Fruit fly (Drosophila melanogaster) whole organism, embryonic: ENCODE measurements around the gene CG12256.

Experiments
- CG12659 ChIP-seq: fragments of 200-800 bp; sonication (Bioruptor generic); optimal IDR thresholded peaks from 3 replicates; lab custom pipeline; 2017; ENCODE audit warnings: mild to moderate bottlenecking, missing biosample characterization, missing genetic modification reagents, missing genetic modification characterization
- CG15514 ChIP-seq: fragments of 200-800 bp; sonication (Bioruptor generic); optimal IDR thresholded peaks from 3 replicates; lab custom pipeline; 2017; ENCODE audit warnings: missing biosample characterization, missing genetic modification characterization, mild to moderate bottlenecking, moderate library complexity, missing genetic modification reagents
- CG3065 ChIP-seq: fragments of 200-800 bp; sonication (Bioruptor generic); optimal IDR thresholded peaks from 2 replicates; lab custom pipeline; 2016; ENCODE audit warnings: missing biosample characterization, missing genetic modification characterization
- CG31224 ChIP-seq: fragments of 200-800 bp; sonication (Bioruptor generic); IDR thresholded peaks from 2 replicates; pipeline ENCODE4 v1.3.6; 2022; ENCODE audit warnings: missing biosample characterization, missing genetic modification characterization
- CG9797 ChIP-seq: fragments of 200-800 bp; sonication (Bioruptor generic); optimal IDR thresholded peaks from 3 replicates; lab custom pipeline; 2018; ENCODE audit warnings: missing biosample characterization, mild to moderate bottlenecking, missing genetic modification characterization
- Chrac-16 ChIP-seq: fragments of 200-800 bp; sonication (Bioruptor generic); optimal IDR thresholded peaks from 3 replicates; lab custom pipeline; 2016; ENCODE audit warnings: missing biosample characterization, missing genetic modification characterization
- Pdp1 ChIP-seq, 2 experiments: fragments of 200-800 bp; sonication (Bioruptor generic); optimal IDR thresholded peaks; 3 replicates each; lab custom pipeline; 2016; ENCODE audit warnings: missing biosample characterization in 2 of 2, missing genetic modification characterization in 2 of 2, mild to moderate bottlenecking in 1 of 2, moderate library complexity in 1 of 2
- Ravus ChIP-seq: fragments of 200-800 bp; sonication (Bioruptor generic); IDR thresholded peaks from 2 replicates; pipeline ENCODE4 v1.3.6; 2022; ENCODE audit warnings: missing biosample characterization, missing genetic modification characterization
- Sox100B ChIP-seq: fragments of 200-800 bp; sonication (Bioruptor generic); optimal IDR thresholded peaks from 3 replicates; lab custom pipeline; 2018; ENCODE audit warnings: missing biosample characterization, mild to moderate bottlenecking, missing genetic modification characterization
- fu2 ChIP-seq: fragments of 200-800 bp; sonication (Bioruptor generic); optimal IDR thresholded peaks from 2 replicates; lab custom pipeline; 2016; ENCODE audit warnings: missing biosample characterization, missing genetic modification characterization
- pan ChIP-seq, 4 experiments: fragments of >200 bp in 3 of 4; fragments of 200-800 bp in 1 of 4; sonication (Bioruptor generic) in 1 of 4; optimal IDR thresholded peaks in 3 of 4; IDR thresholded peaks in 1 of 4; 2 replicates each; pipeline versions ENCODE4 v1.3.6 to Lab custom; 2017 to 2022; ENCODE audit warnings: missing biosample characterization in 2 of 4, missing genetic modification characterization in 2 of 4, mixed read lengths in 1 of 4
- tup ChIP-seq: fragments of 200-800 bp; sonication (Bioruptor generic); optimal IDR thresholded peaks from 2 replicates; lab custom pipeline; 2016; ENCODE audit warnings: missing biosample characterization, mild to moderate bottlenecking, missing genetic modification characterization, moderate library complexity

- TF ChIP-seq Sox100B (GFP tag; lab: Kevin White, UChicago) (no peak), CG31224 (no peak), CG9797 (GFP tag; lab: Kevin White, UChicago) (no peak), tup (GFP tag; lab: Kevin White, UChicago) (no peak), fu2 (GFP tag; lab: Kevin White, UChicago) (no peak), pan (optimal IDR thresholded peaks at IDR 0.05; lab: Kevin White, UChicago) (no peak), pan (GFP tag; optimal IDR thresholded peaks at IDR 0.05 in 1 of 2, IDR thresholded peaks at IDR 0.05 in 1 of 2) (no peak), Chrac-16 (no peak), Pdp1 (GFP tag; optimal IDR thresholded peaks at IDR 0.05; lab: Kevin White, UChicago) (no peak), CG15514 (GFP tag; lab: Kevin White, UChicago) (no peak), Ravus (GFP tag; lab: Robert Waterston, UW) (no peak), CG3065 (GFP tag; lab: Kevin White, UChicago) (no peak), CG12659 (GFP tag; lab: Kevin White, UChicago) (no peak)
Measured at dm6 chr3R:12252457-12253065, 26.4 kb upstream of the CG12256 start.
